Fruit fly (Drosophila melanogaster): ENCODE results near the gene e.

The e gene

dm6 chr3R:21260795-21261194 is 23.8 kb upstream of the e start (continued):
- no peak for TF ChIP-seq sv (GFP tag; optimal IDR thresholded peaks at IDR 0.05)
- TF ChIP-seq woc (GFP tag; optimal IDR thresholded peaks at IDR 0.05): no peak
- no peak for TF ChIP-seq Myc (optimal IDR thresholded peaks at IDR 0.05)
- TF ChIP-seq CG32264 (GFP tag; optimal IDR thresholded peaks at IDR 0.05): no peak

- no peak for TF ChIP-seq br (GFP tag; optimal IDR thresholded peaks at IDR 0.05)
These were observed 17.3 kb upstream of the e start for dm6 chr3R:21254296-21254695.

- TF ChIP-seq lola (GFP tag; optimal IDR thresholded peaks at IDR 0.05) (no peak), Dfd (GFP tag; optimal IDR thresholded peaks at IDR 0.05) (no peak), br (GFP tag; optimal IDR thresholded peaks at IDR 0.05) (no peak), usp (GFP tag; optimal IDR thresholded peaks at IDR 0.05) (no peak)
These were observed 15.5 kb upstream of the e start for dm6 chr3R:21252478-21252877.

dm6 chr3R:21246492-21247061 is 9.6 kb upstream of the e start, which contains the start of gene ETHR:
Gene ETHR (plus strand): TSS chr3R:21247011.
- TF ChIP-seq GATAd (GFP tag; optimal IDR thresholded peaks at IDR 0.05) (no peak), sv (GFP tag; optimal IDR thresholded peaks at IDR 0.05) (peak; percentile 4)

DNA sequence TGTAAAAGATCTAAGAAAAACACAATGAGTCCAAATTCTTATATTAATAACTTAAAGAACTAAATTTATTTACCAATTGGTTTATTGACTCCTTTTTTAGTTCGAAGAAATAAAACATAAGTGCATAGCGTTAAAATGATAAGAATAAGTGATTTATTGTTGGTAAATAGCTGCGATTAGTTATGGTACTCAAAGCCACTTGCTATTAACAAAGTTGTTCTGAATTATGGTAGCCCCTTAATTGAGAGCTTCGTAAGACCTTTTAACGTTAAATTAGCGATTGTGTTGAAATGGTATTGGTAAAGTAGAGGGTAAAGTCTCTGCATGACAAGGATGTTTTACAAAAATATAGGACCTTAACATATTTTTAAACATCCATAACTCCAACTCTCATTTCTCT is 8.9 kb upstream of the e start:
- TF ChIP-seq dsf (GFP tag; optimal IDR thresholded peaks at IDR 0.05; ENCODE audit: borderline replicate concordance) (no peak), Hnf4 (GFP tag; optimal IDR thresholded peaks at IDR 0.05) (no peak), ey (GFP tag; optimal IDR thresholded peaks at IDR 0.05) (no peak)

DNA sequence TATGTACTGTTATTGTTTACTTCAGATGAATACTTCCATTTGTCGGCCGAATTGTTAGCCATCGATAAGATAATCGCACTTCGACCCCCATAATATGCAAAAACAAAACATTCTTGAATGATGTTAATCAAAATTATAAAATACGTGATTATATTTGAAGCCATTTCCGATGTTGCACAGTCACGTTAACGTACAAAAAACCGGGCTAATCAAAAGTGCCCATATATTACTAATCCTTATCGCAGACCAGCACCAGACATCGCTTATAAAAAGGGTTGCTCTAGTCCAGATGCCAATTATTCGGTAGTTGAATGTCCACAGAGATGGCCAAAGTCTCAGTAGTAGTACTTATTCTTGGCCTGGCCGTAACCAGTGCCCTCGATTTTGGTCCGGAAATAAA is 5.3 kb upstream of the e start, which contains the start of gene CG5892:
Gene CG5892 (plus strand): TSS at position 301 of the 400 bp plus-strand sequence.
- TF ChIP-seq foxo (GFP tag; optimal IDR thresholded peaks at IDR 0.05) (no peak), Jra (GFP tag; optimal IDR thresholded peaks at IDR 0.05) (no peak), Vsx2 (GFP tag; optimal IDR thresholded peaks at IDR 0.05; ENCODE audit: partially characterized antibody) (no peak), Hr78 (GFP tag; optimal IDR thresholded peaks at IDR 0.05) (no peak), sage (GFP tag; optimal IDR thresholded peaks at IDR 0.05) (no peak), Mio (GFP tag; optimal IDR thresholded peaks at IDR 0.05) (no peak), psq (GFP tag; optimal IDR thresholded peaks at IDR 0.05) (no peak), pan (optimal IDR thresholded peaks at IDR 0.05) (no peak), ey (GFP tag; optimal IDR thresholded peaks at IDR 0.05) (no peak), lola (GFP tag; optimal IDR thresholded peaks at IDR 0.05) (no peak), Abd-B (GFP tag; optimal IDR thresholded peaks at IDR 0.05) (no peak), HLH106 (tag; optimal IDR thresholded peaks at IDR 0.05) (no peak), Rel (GFP tag; optimal IDR thresholded peaks at IDR 0.05) (no peak), Rel (tag; optimal IDR thresholded peaks at IDR 0.05) (no peak)

DNA sequence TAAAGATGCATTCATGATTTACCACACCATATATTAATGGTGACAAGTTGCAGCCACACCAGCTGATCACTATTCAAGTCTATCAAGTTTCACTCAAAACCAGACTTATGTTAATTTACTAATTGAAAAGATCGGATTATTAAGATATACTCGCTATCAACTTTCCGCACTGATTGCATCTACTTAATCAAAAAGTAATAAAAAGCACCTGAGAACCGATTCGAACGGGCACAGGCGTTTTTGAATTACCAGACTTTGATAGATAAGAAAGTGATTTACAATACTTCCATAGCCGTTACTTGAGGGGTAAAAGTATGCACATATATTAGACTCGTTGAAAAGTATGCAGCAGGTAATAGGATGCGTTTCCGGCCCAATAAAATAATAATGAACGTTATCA is 4.4 kb upstream of the e start:
- TF ChIP-seq brk (GFP tag; optimal IDR thresholded peaks at IDR 0.05): no peak

DNA sequence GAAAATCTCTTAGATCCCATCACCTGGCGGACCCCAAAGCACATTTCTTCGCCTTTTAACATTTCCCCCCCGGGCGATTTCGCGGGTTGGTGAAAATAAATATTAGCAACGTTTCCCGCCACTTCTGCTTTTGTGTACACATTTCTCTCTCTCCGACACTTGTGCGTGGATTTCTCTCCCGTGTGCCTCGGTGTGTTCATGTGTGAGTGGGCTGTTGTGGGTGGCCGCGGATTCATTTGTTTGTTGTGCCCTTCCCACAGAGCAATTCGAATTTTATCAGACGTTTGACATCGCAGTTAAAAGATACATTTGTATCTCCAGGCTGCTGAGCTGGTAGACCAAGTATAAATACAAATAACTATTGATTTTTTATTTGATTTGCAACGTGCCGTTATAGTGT is 12.7 kb downstream of the e start:
- TF ChIP-seq HLH106 (tag; optimal IDR thresholded peaks at IDR 0.05) (peak; percentile 43), psq (GFP tag; optimal IDR thresholded peaks at IDR 0.05) (peak; percentile 40), sage (GFP tag; optimal IDR thresholded peaks at IDR 0.05) (no peak), foxo (GFP tag; optimal IDR thresholded peaks at IDR 0.05) (peak in 1 of 2 experiments; percentile 58), dsf (GFP tag; optimal IDR thresholded peaks at IDR 0.05; ENCODE audit: borderline replicate concordance) (no peak), rgr (GFP tag; optimal IDR thresholded peaks at IDR 0.05) (peak; percentile 9), br (GFP tag; optimal IDR thresholded peaks at IDR 0.05) (peak; percentile 34), usp (GFP tag; optimal IDR thresholded peaks at IDR 0.05) (no peak), OdsH (GFP tag; optimal IDR thresholded peaks at IDR 0.05) (peak; percentile 31), Rel (GFP tag; optimal IDR thresholded peaks at IDR 0.05) (no peak), Rel (tag; optimal IDR thresholded peaks at IDR 0.05) (peak; percentile 23), h (GFP tag; optimal IDR thresholded peaks at IDR 0.05) (peak; percentile 44)

All from whole organism, wandering third instar larva.